Worm (Caenorhabditis elegans) whole organism, L1 larva: ENCODE measurements around the gene vps-39.

Source experiments
- C04F5.9 ChIP-seq: sonication (generic microtip); optimal IDR thresholded peaks from 2 replicates; lab custom pipeline; 2016; ENCODE audit warnings: missing genetic modification characterization, missing compliant biosample characterization
- C34B4.2 ChIP-seq: sonication (generic microtip); optimal IDR thresholded peaks from 2 replicates; lab custom pipeline; 2017; ENCODE audit warnings: mild to moderate bottlenecking, missing genetic modification characterization, missing compliant biosample characterization
- F16B12.6 ChIP-seq: fragments of 150-350 bp; optimal IDR thresholded peaks from 2 replicates; lab custom pipeline; 2014; ENCODE audit warnings: missing biosample characterization, missing genetic modification characterization
- Y116A8C.19 ChIP-seq: sonication (generic microtip); optimal IDR thresholded peaks from 2 replicates; lab custom pipeline; 2016; ENCODE audit warnings: missing compliant biosample characterization, missing genetic modification characterization, borderline replicate concordance
- ama-1 ChIP-seq: fragments of 150-350 bp; optimal IDR thresholded peaks from 2 replicates; lab custom pipeline; 2014
- blmp-1 ChIP-seq: fragments of 150-350 bp; optimal IDR thresholded peaks from 2 replicates; lab custom pipeline; 2014; ENCODE audit warnings: missing biosample characterization, missing genetic modification characterization
- ceh-63 ChIP-seq: fragments of 200-800 bp; sonication (Bioruptor generic); optimal IDR thresholded peaks from 2 replicates; lab custom pipeline; 2018; ENCODE audit warnings: mild to moderate bottlenecking, missing genetic modification characterization, missing compliant biosample characterization
- ceh-8 ChIP-seq: fragments of 200-800 bp; sonication (Bioruptor generic); optimal IDR thresholded peaks from 2 replicates; lab custom pipeline; 2018; ENCODE audit warnings: mild to moderate bottlenecking, missing genetic modification characterization, moderate library complexity, missing compliant biosample characterization
- ceh-88 ChIP-seq: fragments of 200-800 bp; sonication (Bioruptor generic); IDR thresholded peaks from 2 replicates; pipeline ENCODE4 v1.3.6; 2022; ENCODE audit warnings: missing genetic modification characterization, missing compliant biosample characterization
- ceh-90 ChIP-seq: sonication (generic microtip); optimal IDR thresholded peaks from 2 replicates; lab custom pipeline; 2016; ENCODE audit warnings: missing genetic modification characterization, missing compliant biosample characterization
- efl-1 ChIP-seq, 4 experiments: fragments of 150-350 bp; optimal IDR thresholded peaks in 3 of 4; peaks in 1 of 4; 1 replicate in 1 of 4; 2 replicates in 3 of 4; lab custom pipeline; 2014; ENCODE audit warnings: missing biosample characterization in 2 of 4, missing genetic modification characterization in 2 of 4, missing genetic modification reagents in 2 of 4
- efl-3 ChIP-seq: fragments of 200-800 bp; sonication (Bioruptor generic); optimal IDR thresholded peaks from 2 replicates; lab custom pipeline; 2018; ENCODE audit warnings: mild to moderate bottlenecking, missing genetic modification characterization, missing compliant biosample characterization
- egl-13 ChIP-seq: sonication (generic microtip); optimal IDR thresholded peaks from 2 replicates; lab custom pipeline; 2016; ENCODE audit warnings: missing genotype, missing genetic modification reagents, missing genetic modification characterization, missing compliant biosample characterization
- elt-2 ChIP-seq: sonication (generic microtip); optimal IDR thresholded peaks from 2 replicates; lab custom pipeline; 2016; ENCODE audit warnings: missing genetic modification characterization, mild to moderate bottlenecking, inconsistent platforms, missing compliant biosample characterization, missing genetic modification reagents
- elt-3 ChIP-seq, 6 experiments: fragments of 150-350 bp in 1 of 6; sonication (generic microtip); optimal IDR thresholded peaks; 2 replicates each; lab custom pipeline; 2017 to 2018; ENCODE audit warnings: missing biosample characterization in 6 of 6, missing genetic modification characterization in 6 of 6, inconsistent platforms in 1 of 6
- ets-5 ChIP-seq: fragments of 200-800 bp; sonication (Bioruptor generic); IDR thresholded peaks from 2 replicates; pipeline ENCODE4 v1.3.6; 2022; ENCODE audit warnings: missing genetic modification characterization, missing compliant biosample characterization
- fos-1 ChIP-seq: fragments of 150-350 bp; optimal IDR thresholded peaks from 2 replicates; lab custom pipeline; 2014; ENCODE audit warnings: missing biosample characterization, missing genetic modification characterization
- grh-1 ChIP-seq: fragments of 200-800 bp; sonication (Bioruptor generic); IDR thresholded peaks from 2 replicates; pipeline ENCODE4 v1.3.6; 2022; ENCODE audit warnings: missing genetic modification reagents, missing genetic modification characterization, missing compliant biosample characterization
- hlh-4 ChIP-seq: sonication (generic microtip); optimal IDR thresholded peaks from 2 replicates; lab custom pipeline; 2016; ENCODE audit warnings: mild to moderate bottlenecking, missing genetic modification characterization, missing compliant biosample characterization
- hpl-2 ChIP-seq: fragments of 150-350 bp; optimal IDR thresholded peaks from 2 replicates; lab custom pipeline; 2014; ENCODE audit warnings: missing biosample characterization, missing genetic modification reagents, missing genetic modification characterization
- irx-1 ChIP-seq: sonication (generic microtip); optimal IDR thresholded peaks from 2 replicates; lab custom pipeline; 2016; ENCODE audit warnings: missing genetic modification characterization, missing compliant biosample characterization
- isw-1 ChIP-seq: fragments of 200-800 bp; sonication (Bioruptor generic); IDR thresholded peaks from 2 replicates; pipeline ENCODE4 v1.3.6; 2022; ENCODE audit warnings: missing genetic modification characterization, missing compliant biosample characterization
- jun-1 ChIP-seq: fragments of 150-350 bp; optimal IDR thresholded peaks from 2 replicates; lab custom pipeline; 2014; ENCODE audit warnings: missing biosample characterization, missing genetic modification reagents, missing genetic modification characterization
- lin-13 ChIP-seq: fragments of 150-350 bp; optimal IDR thresholded peaks from 2 replicates; lab custom pipeline; 2014; ENCODE audit warnings: missing biosample characterization, missing genetic modification reagents, missing genetic modification characterization
- lin-14 ChIP-seq: fragments of 200-800 bp; sonication (Bioruptor generic); optimal IDR thresholded peaks from 2 replicates; lab custom pipeline; 2018; ENCODE audit warnings: mild to moderate bottlenecking, missing genetic modification characterization, moderate library complexity, missing compliant biosample characterization
- lin-15B ChIP-seq: fragments of 150-350 bp; sonication (generic microtip); optimal IDR thresholded peaks from 3 replicates; lab custom pipeline; 2014; ENCODE audit warnings: missing biosample characterization, missing genetic modification characterization
- lir-3 ChIP-seq: sonication (generic microtip); optimal IDR thresholded peaks from 2 replicates; lab custom pipeline; 2016; ENCODE audit warnings: mild to moderate bottlenecking, missing genetic modification characterization, moderate library complexity, missing compliant biosample characterization; ENCODE audit not compliant: poor library complexity
- lsy-2 ChIP-seq, 2 experiments: fragments of 150-350 bp; optimal IDR thresholded peaks; 2 replicates each; lab custom pipeline; 2014; ENCODE audit warnings: missing biosample characterization in 2 of 2, missing genetic modification characterization in 2 of 2
- mep-1 ChIP-seq: fragments of 150-350 bp; optimal IDR thresholded peaks from 2 replicates; lab custom pipeline; 2014; ENCODE audit warnings: missing biosample characterization, missing genetic modification characterization
- nhr-11 ChIP-seq: fragments of 150-350 bp; optimal IDR thresholded peaks from 2 replicates; lab custom pipeline; 2014; ENCODE audit warnings: missing biosample characterization, missing genetic modification characterization
- nhr-19 ChIP-seq: fragments of 200-800 bp; sonication (Bioruptor generic); conservative IDR thresholded peaks from 2 replicates; pipeline ENCODE4 v1.3.6; 2022; ENCODE audit warnings: missing genetic modification characterization, missing compliant biosample characterization
- nhr-20 ChIP-seq: sonication (generic microtip); optimal IDR thresholded peaks from 2 replicates; lab custom pipeline; 2016; ENCODE audit warnings: mild to moderate bottlenecking, missing genetic modification characterization, missing compliant biosample characterization
- nhr-237 ChIP-seq: fragments of 150-350 bp; optimal IDR thresholded peaks from 2 replicates; lab custom pipeline; 2014; ENCODE audit warnings: missing biosample characterization, missing genetic modification characterization
- nhr-47 ChIP-seq: sonication (generic microtip); optimal IDR thresholded peaks from 2 replicates; lab custom pipeline; 2016; ENCODE audit warnings: mild to moderate bottlenecking, missing genetic modification characterization, moderate library complexity, missing compliant biosample characterization
- nhr-76 ChIP-seq: sonication (generic microtip); optimal IDR thresholded peaks from 2 replicates; lab custom pipeline; 2017; ENCODE audit warnings: missing biosample characterization, missing genetic modification characterization
- nhr-77 ChIP-seq: fragments of 150-350 bp; optimal IDR thresholded peaks from 2 replicates; lab custom pipeline; 2014; ENCODE audit warnings: missing biosample characterization, missing genetic modification characterization
- pax-3 ChIP-seq: fragments of 200-800 bp; sonication (Bioruptor generic); optimal IDR thresholded peaks from 2 replicates; lab custom pipeline; 2018; ENCODE audit warnings: mild to moderate bottlenecking, missing genetic modification characterization, moderate library complexity, missing compliant biosample characterization
- snu-23 ChIP-seq: sonication (generic microtip); optimal IDR thresholded peaks from 2 replicates; lab custom pipeline; 2016; ENCODE audit warnings: missing genetic modification characterization, missing compliant biosample characterization
- sox-4 ChIP-seq: sonication (generic microtip); optimal IDR thresholded peaks from 2 replicates; lab custom pipeline; 2016; ENCODE audit warnings: missing genetic modification characterization, missing compliant biosample characterization
- sup-37 ChIP-seq: fragments of 200-800 bp; sonication (Bioruptor generic); optimal IDR thresholded peaks from 2 replicates; lab custom pipeline; 2018; ENCODE audit warnings: mild to moderate bottlenecking, missing genetic modification characterization, missing compliant biosample characterization
- swsn-7 ChIP-seq: sonication (generic microtip); optimal IDR thresholded peaks from 2 replicates; lab custom pipeline; 2016; ENCODE audit warnings: missing genetic modification characterization, missing compliant biosample characterization
- tbx-2 ChIP-seq: sonication (generic microtip); optimal IDR thresholded peaks from 2 replicates; lab custom pipeline; 2016; ENCODE audit warnings: missing genetic modification characterization, missing compliant biosample characterization
- unc-130 ChIP-seq: fragments of 150-350 bp; optimal IDR thresholded peaks from 2 replicates; lab custom pipeline; 2017; ENCODE audit warnings: missing biosample characterization, missing genetic modification characterization, inconsistent platforms
- xbp-1 ChIP-seq: sonication (generic microtip); optimal IDR thresholded peaks from 2 replicates; lab custom pipeline; 2016; ENCODE audit warnings: missing genetic modification characterization, missing compliant biosample characterization
- zip-4 ChIP-seq: fragments of 200-800 bp; sonication (Bioruptor generic); optimal IDR thresholded peaks from 2 replicates; lab custom pipeline; 2018; ENCODE audit warnings: mild to moderate bottlenecking, missing genetic modification characterization, moderate library complexity, missing compliant biosample characterization
- ztf-4 ChIP-seq: fragments of 150-350 bp; optimal IDR thresholded peaks from 2 replicates; lab custom pipeline; 2014; ENCODE audit warnings: missing biosample characterization, missing genetic modification characterization

Gene vps-39

ce11 chrV:14055097-14055496 is 16.9 kb upstream of the vps-39 start (continued):
- TF ChIP-seq Y116A8C.19 (tag; lab: Kevin White, UChicago) = peak; percentile 98
- peak; percentile 94 for TF ChIP-seq efl-3
- peak; percentile 92 for TF ChIP-seq C34B4.2
- TF ChIP-seq xbp-1 (tag; lab: Kevin White, UChicago) = peak; percentile 96
- peak; percentile 1 for TF ChIP-seq nhr-76 (tag; lab: Kevin White, UChicago)
- peak in 4 of 6 experiments; percentile 18 to 85 (median 64) for TF ChIP-seq elt-3 (tag; optimal IDR thresholded peaks at IDR 0.05; lab: Kevin White, UChicago)
- TF ChIP-seq nhr-237 (tag; lab: Kevin White, UChicago) = peak; percentile 63
- peak; percentile 92 for TF ChIP-seq lin-13 (GFP tag; lab: Kevin White, UChicago)
- TF ChIP-seq egl-13 (tag; lab: Kevin White, UChicago) = peak; percentile 98
- peak; percentile 99 for TF ChIP-seq ceh-90
- TF ChIP-seq zip-4 = peak; percentile 92
- peak; percentile 99 for TF ChIP-seq irx-1 (tag; lab: Kevin White, UChicago)
- peak; percentile 98 for TF ChIP-seq swsn-7 (tag; lab: Kevin White, UChicago)
- peak; percentile 83 for TF ChIP-seq mep-1 (tag; lab: Kevin White, UChicago)
- peak; percentile 99 for TF ChIP-seq grh-1 (GFP tag; lab: Robert Waterston, UW)
- peak; percentile 87 to 91 for TF ChIP-seq lsy-2 (tag; optimal IDR thresholded peaks at IDR 0.05; lab: Kevin White, UChicago)
- peak; percentile 99 for TF ChIP-seq isw-1 (GFP tag; lab: Robert Waterston, UW)
- peak; percentile 99 for TF ChIP-seq nhr-47
- peak; percentile 98 for TF ChIP-seq unc-130 (tag; lab: Kevin White, UChicago)
- peak; percentile 98 for TF ChIP-seq sox-4 (tag; lab: Kevin White, UChicago)
- TF ChIP-seq ets-5 (GFP tag; lab: Robert Waterston, UW) = peak; percentile 67; the same call in 1 of the 2 replicates
- TF ChIP-seq ztf-4 (tag; lab: Kevin White, UChicago) = peak; percentile 95
- TF ChIP-seq pax-3 (tag; lab: Kevin White, UChicago) = peak; percentile 100
- peak; percentile 87 for TF ChIP-seq jun-1
- peak; percentile 100 for TF ChIP-seq nhr-19 (GFP tag; lab: Robert Waterston, UW)
- TF ChIP-seq snu-23 (GFP tag; lab: Kevin White, UChicago) = peak; percentile 98
- TF ChIP-seq lin-15B (tag; lab: Kevin White, UChicago) = peak; percentile 65
- peak; percentile 99 for TF ChIP-seq tbx-2 (tag; lab: Kevin White, UChicago)
- peak; percentile 2 for TF ChIP-seq ama-1 (lab: Kevin White, UChicago)
- TF ChIP-seq hpl-2 (GFP tag; lab: Kevin White, UChicago) = peak; percentile 53
- peak; percentile 97 for TF ChIP-seq ceh-8
- peak; percentile 99 for TF ChIP-seq ceh-88 (GFP tag; lab: Robert Waterston, UW)
- TF ChIP-seq nhr-77 (tag; lab: Kevin White, UChicago) = peak; percentile 82
- peak; percentile 80 for TF ChIP-seq nhr-11 (tag; lab: Kevin White, UChicago)
- TF ChIP-seq efl-1 (optimal IDR thresholded peaks at IDR 0.05; lab: Kevin White, UChicago) = peak; percentile 90 to 91
- TF ChIP-seq efl-1 (GFP tag; optimal IDR thresholded peaks at IDR 0.05 in 1 of 2; lab: Kevin White, UChicago) = peak; percentile 84 to 99
- peak; percentile 95 for TF ChIP-seq hlh-4 (tag; lab: Kevin White, UChicago)
- peak; percentile 96 for TF ChIP-seq C04F5.9 (tag; lab: Kevin White, UChicago)
- TF ChIP-seq lir-3 = peak; percentile 99
- TF ChIP-seq fos-1 = peak; percentile 66
- TF ChIP-seq blmp-1 (tag; lab: Kevin White, UChicago) = peak; percentile 59
- peak; percentile 19 for TF ChIP-seq F16B12.6 (tag; lab: Kevin White, UChicago)
- TF ChIP-seq sup-37 (GFP tag; lab: Kevin White, UChicago) = peak; percentile 94
- peak; percentile 99 for TF ChIP-seq nhr-20 (tag; lab: Kevin White, UChicago)
- peak; percentile 96 for TF ChIP-seq elt-2
- peak; percentile 97 for TF ChIP-seq ceh-63 (GFP tag; lab: Kevin White, UChicago)
- peak; percentile 98 for TF ChIP-seq lin-14 (GFP tag; lab: Kevin White, UChicago)
- TF ChIP-seq, all 84 proteins: peak for 70; not testable (repeated sequence) for 14
